Fruit fly (Drosophila melanogaster): ENCODE measurements around the gene Tdh.

The Tdh gene

dm6 chr3L:20470991-20471498 is 4.3 kb downstream of the Tdh start (continued):
- peak; percentile 54 for TF ChIP-seq Six4 (GFP tag; optimal IDR thresholded peaks at IDR 0.05)
- TF ChIP-seq p53 (GFP tag; optimal IDR thresholded peaks at IDR 0.05) = no peak
- no peak for TF ChIP-seq gfzf (GFP tag; optimal IDR thresholded peaks at IDR 0.05)
- no peak for TF ChIP-seq tll (GFP tag; optimal IDR thresholded peaks at IDR 0.05)
- no peak for TF ChIP-seq Dfd (GFP tag; optimal IDR thresholded peaks at IDR 0.05)
- TF ChIP-seq CG7372 (GFP tag; IDR thresholded peaks at IDR 0.05) = peak; percentile 7; the same call in 1 of the 2 replicates
- TF ChIP-seq crc (GFP tag; optimal IDR thresholded peaks at IDR 0.05) = no peak
- TF ChIP-seq dmrt99B (tag; optimal IDR thresholded peaks at IDR 0.05) = peak; percentile 74
- TF ChIP-seq unc-4 (GFP tag; IDR thresholded peaks at IDR 0.05; ENCODE audit: partially characterized antibody) = no peak
- no peak for TF ChIP-seq Hey (tag; optimal IDR thresholded peaks at IDR 0.05)
- no peak for TF ChIP-seq ab (GFP tag; optimal IDR thresholded peaks at IDR 0.05)
- no peak for TF ChIP-seq B-H1 (GFP tag; IDR thresholded peaks at IDR 0.05)
- peak; percentile 21 for TF ChIP-seq CG3407 (GFP tag; optimal IDR thresholded peaks at IDR 0.05)
- no peak for TF ChIP-seq HmgD (GFP tag; optimal IDR thresholded peaks at IDR 0.05)
- no peak for TF ChIP-seq klu (GFP tag; IDR thresholded peaks at IDR 0.05)
- no peak for TF ChIP-seq Spps (tag; optimal IDR thresholded peaks at IDR 0.05)
- TF ChIP-seq fd3F (GFP tag; optimal IDR thresholded peaks at IDR 0.05) = no peak
- TF ChIP-seq Fer2 (tag; optimal IDR thresholded peaks at IDR 0.05) = no peak
- no peak for TF ChIP-seq CG32767 (GFP tag; IDR thresholded peaks at IDR 0.05)
- peak; percentile 19 for TF ChIP-seq Ssrp (tag; optimal IDR thresholded peaks at IDR 0.05)
- TF ChIP-seq bab2 (GFP tag; optimal IDR thresholded peaks at IDR 0.05) = no peak
- no peak for TF ChIP-seq tx (GFP tag; optimal IDR thresholded peaks at IDR 0.05)
- no peak for TF ChIP-seq lov (optimal IDR thresholded peaks at IDR 0.05)
- TF ChIP-seq lov (GFP tag; IDR thresholded peaks at IDR 0.05) = no peak
- no peak for TF ChIP-seq en (GFP tag; optimal IDR thresholded peaks at IDR 0.05)
- TF ChIP-seq grau (tag; optimal IDR thresholded peaks at IDR 0.05) = peak; percentile 16
- peak; percentile 23 for TF ChIP-seq CG10147 (GFP tag; optimal IDR thresholded peaks at IDR 0.05)
- 0 out of 2 replicates have a peak, but pooled peaks have one; percentile 14 for TF ChIP-seq CG4404 (GFP tag; IDR thresholded peaks at IDR 0.05)
- no peak for TF ChIP-seq gcm2 (GFP tag; optimal IDR thresholded peaks at IDR 0.05)
- peak; percentile 68 for TF ChIP-seq CG6813 (GFP tag; optimal IDR thresholded peaks at IDR 0.05)
- peak; percentile 1 for TF ChIP-seq Fer3 (tag; optimal IDR thresholded peaks at IDR 0.05)
- peak; percentile 43; the same call in 1 of the 2 replicates for TF ChIP-seq CG10366 (GFP tag; IDR thresholded peaks at IDR 0.05)
- TF ChIP-seq CG17829 (tag; optimal IDR thresholded peaks at IDR 0.05) = peak; percentile 48
- TF ChIP-seq Jarid2 (GFP tag; optimal IDR thresholded peaks at IDR 0.05) = peak; percentile 9
- peak; percentile 35 for TF ChIP-seq Dek (tag; optimal IDR thresholded peaks at IDR 0.05)
- peak; percentile 6 for TF ChIP-seq D19B (GFP tag; optimal IDR thresholded peaks at IDR 0.05)
- no peak for TF ChIP-seq CG14965 (GFP tag; optimal IDR thresholded peaks at IDR 0.05; ENCODE audit: borderline replicate concordance)
- 0 out of 2 replicates have a peak, but pooled peaks have one; percentile 19 for TF ChIP-seq CG10321 (GFP tag; IDR thresholded peaks at IDR 0.05)
- peak; percentile 1 for TF ChIP-seq HmgZ (tag; optimal IDR thresholded peaks at IDR 0.05)
- TF ChIP-seq CHES-1-like (GFP tag; optimal IDR thresholded peaks at IDR 0.05) = no peak
- peak; percentile 48 for TF ChIP-seq mirr (GFP tag; optimal IDR thresholded peaks at IDR 0.05)
- TF ChIP-seq CG2678 (tag; optimal IDR thresholded peaks at IDR 0.05) = peak; percentile 38
- TF ChIP-seq CG4707 (GFP tag; optimal IDR thresholded peaks at IDR 0.05) = peak; percentile 53
- no peak for TF ChIP-seq CG9932 (GFP tag; IDR thresholded peaks at IDR 0.05)
- TF ChIP-seq CG7786 (GFP tag; optimal IDR thresholded peaks at IDR 0.05) = no peak
- no peak for TF ChIP-seq dan (GFP tag; IDR thresholded peaks at IDR 0.05)
- no peak for TF ChIP-seq CG11247 (GFP tag; IDR thresholded peaks at IDR 0.05)
- peak; percentile 26; the same call in 1 of the 2 replicates for TF ChIP-seq CG11696 (GFP tag; IDR thresholded peaks at IDR 0.05)
- TF ChIP-seq E2f2 (GFP tag; IDR thresholded peaks at IDR 0.05) = peak; percentile 39; the same call in 1 of the 2 replicates
- no peak for TF ChIP-seq CG12155 (GFP tag; optimal IDR thresholded peaks at IDR 0.05)
- TF ChIP-seq aop (GFP tag; IDR thresholded peaks at IDR 0.05) = no peak
